Worm (Caenorhabditis elegans): ENCODE measurements around the gene pes-8.

- TF ChIP-seq unc-39 (tag; optimal IDR thresholded peaks at IDR 0.05), result no peak
- TF ChIP-seq nhr-77 (tag; optimal IDR thresholded peaks at IDR 0.05), result no peak
- no peak for TF ChIP-seq aly-2 (tag; optimal IDR thresholded peaks at IDR 0.05)
- no peak for TF ChIP-seq R02D3.7 (tag; optimal IDR thresholded peaks at IDR 0.05)
- no peak for TF ChIP-seq nhr-76 (tag; optimal IDR thresholded peaks at IDR 0.05)
- no peak for TF ChIP-seq fos-1 (tag; optimal IDR thresholded peaks at IDR 0.05)
- TF ChIP-seq nhr-48 (tag; optimal IDR thresholded peaks at IDR 0.05), result no peak
- no peak for TF ChIP-seq lin-39 (tag; optimal IDR thresholded peaks at IDR 0.05)
These were observed 19.6 kb upstream of the pes-8 start, which contains the start of gene vav-1 for ce11 chrX:9232037-9232436.
